Worm (Caenorhabditis elegans) whole organism, L4/young adult: ENCODE results near the gene Y70C5B.2.
"Not testable (repeated sequence)": the region's sequence is repeated elsewhere in the genome, so short reads cannot be mapped to it uniquely, and the experiment has no call there.

ENCODE experiments used
- W03F9.2 ChIP-seq: fragments of 150-350 bp; optimal IDR thresholded peaks from 2 replicates; lab custom pipeline; 2014; ENCODE audit warnings: missing biosample characterization, missing genetic modification characterization
- dao-5 ChIP-seq: sonication (generic microtip); optimal IDR thresholded peaks from 2 replicates; lab custom pipeline; 2016; ENCODE audit warnings: missing genotype, missing genetic modification characterization, moderate library complexity, missing compliant biosample characterization
- him-1 ChIP-seq: sonication (generic microtip); optimal IDR thresholded peaks from 2 replicates; lab custom pipeline; 2016; ENCODE audit warnings: missing genotype, missing genetic modification reagents, missing genetic modification characterization, missing compliant biosample characterization

The Y70C5B.2 gene

DNA sequence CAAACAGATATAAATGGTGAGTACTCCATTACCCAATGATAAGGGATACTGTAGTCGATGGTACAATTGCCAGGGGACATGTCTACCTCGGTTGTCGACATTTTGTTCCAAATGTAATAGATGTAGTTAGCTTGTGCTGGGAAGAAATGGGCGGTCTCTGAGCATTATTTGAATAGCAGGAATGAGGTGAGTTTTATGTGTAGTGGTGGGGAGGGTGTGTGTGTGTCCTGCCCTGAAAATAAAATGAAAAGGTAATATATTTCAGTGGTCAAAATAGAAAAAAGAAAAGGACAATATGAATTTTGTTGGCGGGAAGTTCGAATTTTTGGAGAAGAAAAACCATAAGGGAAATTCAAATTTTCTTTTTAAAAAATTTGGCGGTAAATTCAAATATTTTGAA lies at the start of gene Y70C5B.2:
Y70C5B.2 (minus strand) TSS at position 101 of the 400 bp plus-strand sequence.
- TF ChIP-seq dao-5 (tag; lab: Kevin White, UChicago); him-1 (tag; lab: Kevin White, UChicago); W03F9.2: not testable (repeated sequence)

DNA sequence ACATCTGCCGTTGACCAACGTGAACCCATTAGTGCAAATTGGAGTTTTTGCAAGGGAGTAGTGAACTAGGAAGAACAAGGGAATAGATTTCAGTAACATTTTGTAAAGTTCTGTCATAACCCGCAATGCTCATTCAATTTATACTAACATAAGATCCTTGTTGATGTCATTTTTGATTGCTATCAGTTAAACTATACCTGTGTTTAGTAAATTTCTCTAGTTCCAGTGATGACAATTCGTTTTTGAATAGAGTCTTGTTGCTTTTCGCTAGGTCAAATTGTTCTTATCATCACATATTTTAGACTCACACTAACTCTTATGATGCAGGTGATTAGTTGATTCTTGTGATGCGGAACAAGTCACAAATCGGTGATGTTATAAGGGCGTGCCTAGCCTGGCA lies 45.8 kb upstream of the Y70C5B.2 start, which contains the start of gene clec-9:
clec-9 (minus strand) TSS at position 101 of the 400 bp plus-strand sequence.
- TF ChIP-seq W03F9.2: no peak

DNA sequence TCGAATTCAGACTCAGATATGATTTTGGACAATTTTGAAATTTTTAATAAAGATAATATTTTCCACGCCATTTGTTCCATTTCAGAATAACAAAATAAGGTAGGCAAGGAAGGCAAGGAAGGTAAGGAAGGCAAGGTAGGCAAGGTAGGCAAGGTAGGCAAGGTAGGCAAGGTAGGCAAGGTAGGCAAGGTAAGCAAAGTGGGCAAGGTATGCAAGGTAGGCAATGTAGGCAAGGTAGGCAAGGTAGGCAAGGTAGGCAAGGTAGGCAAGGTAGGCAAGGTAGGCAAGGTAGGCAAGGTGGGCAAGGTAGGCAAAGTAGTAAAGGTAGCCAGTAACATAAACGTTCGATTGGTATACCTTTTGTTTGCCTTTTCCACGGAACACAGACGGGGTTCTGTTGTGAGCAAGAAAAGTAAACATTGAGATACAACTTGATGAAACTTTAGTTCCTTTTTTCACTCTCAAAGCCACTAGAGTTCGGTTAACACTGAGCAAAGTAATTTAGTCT lies 39.1 kb upstream of the Y70C5B.2 start, which contains the start of gene Y70C5C.1:
Y70C5C.1 (plus strand) TSS at position 458 of the 508 bp plus-strand sequence.
- TF ChIP-seq him-1 (tag; lab: Kevin White, UChicago) (no peak), dao-5 (tag; lab: Kevin White, UChicago) (no peak), W03F9.2 (no peak)

DNA sequence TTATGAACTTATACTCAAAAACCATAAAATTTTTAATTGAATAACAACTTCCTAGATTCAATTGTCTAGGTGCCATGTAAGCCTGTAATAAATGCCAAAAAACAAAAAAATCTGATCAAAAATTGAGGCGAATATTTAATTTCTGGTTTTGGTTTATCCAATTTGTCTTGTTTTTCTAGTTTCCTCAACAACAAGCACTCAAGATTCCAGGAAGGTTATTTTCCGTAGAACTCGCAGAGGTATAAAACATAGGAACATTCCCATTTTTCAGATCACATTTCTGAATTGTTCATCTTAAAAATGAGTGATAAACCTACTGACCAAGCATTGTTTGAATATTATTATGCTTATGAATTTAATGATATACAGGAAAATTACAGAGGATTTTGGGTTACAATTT lies 36.5 kb upstream of the Y70C5B.2 start, which contains the start of gene srw-41:
srw-41 (plus strand) TSS at position 301 of the 400 bp plus-strand sequence.
- no peak for TF ChIP-seq W03F9.2

DNA sequence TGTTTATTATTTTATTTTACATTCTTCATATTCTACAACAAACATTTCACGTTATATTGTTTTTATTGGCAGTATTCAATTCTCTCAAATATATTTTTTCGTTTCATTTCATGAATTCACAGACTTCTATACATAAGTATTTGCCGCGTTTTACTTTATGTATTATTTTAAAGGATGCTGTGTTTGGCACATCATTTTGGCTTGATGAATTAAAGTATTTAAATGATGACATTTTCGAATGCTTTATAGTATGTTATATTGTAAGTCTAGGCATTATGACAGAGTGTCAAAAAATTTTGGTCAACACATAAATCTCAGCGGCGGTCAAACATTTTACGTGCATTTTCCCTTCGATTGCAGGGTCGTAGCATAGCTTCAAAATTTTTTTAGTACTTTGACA lies 34.8 kb upstream of the Y70C5B.2 start:
- TF ChIP-seq him-1 (tag; lab: Kevin White, UChicago) (no peak), W03F9.2 (no peak), dao-5 (tag; lab: Kevin White, UChicago) (no peak)

DNA sequence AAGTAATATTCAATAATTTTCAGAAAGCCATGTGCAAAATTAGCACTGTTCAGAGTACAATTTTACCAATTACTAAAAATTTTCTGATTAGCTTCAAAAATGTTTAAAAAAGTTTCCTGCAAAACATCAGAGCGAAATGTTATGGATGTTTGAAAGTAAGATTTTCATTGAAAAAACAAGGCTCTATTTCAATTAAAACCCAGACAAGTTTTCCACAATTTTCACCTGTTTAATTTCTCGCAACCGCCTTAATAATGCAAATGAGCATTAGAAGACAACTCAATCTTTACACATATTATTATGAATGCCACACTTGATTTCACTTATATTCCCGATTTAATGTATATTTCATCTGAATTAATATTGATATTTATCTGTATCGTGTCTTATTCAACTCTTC lies 33.8 kb upstream of the Y70C5B.2 start, which contains the start of gene srz-101:
srz-101 (plus strand) TSS at position 301 of the 400 bp plus-strand sequence.
- TF ChIP-seq him-1 (tag; lab: Kevin White, UChicago) (no peak), W03F9.2 (no peak), dao-5 (tag; lab: Kevin White, UChicago) (no peak)

DNA sequence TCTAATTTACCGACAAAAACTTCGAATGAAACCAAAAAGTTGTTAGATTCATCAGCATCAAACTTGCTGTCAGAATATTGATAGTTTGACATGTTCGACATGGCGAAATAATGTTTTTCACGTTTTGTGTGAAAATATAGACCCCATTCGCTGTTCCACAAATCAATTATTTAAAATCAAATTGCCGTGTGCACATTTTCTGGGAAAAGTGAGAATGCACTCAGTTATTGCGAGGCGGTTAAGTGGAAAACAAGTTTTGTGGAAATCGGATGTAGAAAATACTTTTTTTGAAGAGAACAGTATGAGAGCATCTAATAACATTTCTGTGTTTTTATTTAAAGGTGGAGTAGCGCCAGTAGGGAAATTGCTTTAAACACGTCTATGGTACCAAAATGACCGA lies 33.0 kb upstream of the Y70C5B.2 start, which contains the start of gene srw-42:
srw-42 (minus strand) TSS at position 101 of the 400 bp plus-strand sequence.
- TF ChIP-seq W03F9.2: no peak
- no peak for TF ChIP-seq him-1 (tag; lab: Kevin White, UChicago)
- no peak for TF ChIP-seq dao-5 (tag; lab: Kevin White, UChicago)

DNA sequence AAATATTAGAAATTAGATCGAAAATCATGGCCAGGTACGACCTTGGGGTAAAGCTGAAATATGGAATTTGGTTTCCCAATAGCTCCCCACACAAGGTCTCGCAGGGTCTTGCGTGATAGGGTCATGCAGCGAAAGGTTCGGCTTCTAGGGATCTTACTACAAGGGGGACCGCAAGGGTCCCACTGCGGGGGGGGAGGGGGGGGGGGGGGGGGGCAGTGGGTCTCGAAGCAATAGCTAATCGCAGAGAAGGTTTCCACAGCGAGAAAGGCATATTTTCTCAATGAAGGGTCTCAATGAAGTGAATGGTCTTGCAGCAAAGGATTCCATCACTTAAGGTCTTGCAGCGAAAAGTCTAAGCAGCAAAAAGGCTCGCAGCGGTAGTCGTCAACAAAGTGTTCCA lies 32.3 kb upstream of the Y70C5B.2 start:
- TF ChIP-seq dao-5 (tag; lab: Kevin White, UChicago) (no peak), W03F9.2 (no peak), him-1 (tag; lab: Kevin White, UChicago) (no peak)

DNA sequence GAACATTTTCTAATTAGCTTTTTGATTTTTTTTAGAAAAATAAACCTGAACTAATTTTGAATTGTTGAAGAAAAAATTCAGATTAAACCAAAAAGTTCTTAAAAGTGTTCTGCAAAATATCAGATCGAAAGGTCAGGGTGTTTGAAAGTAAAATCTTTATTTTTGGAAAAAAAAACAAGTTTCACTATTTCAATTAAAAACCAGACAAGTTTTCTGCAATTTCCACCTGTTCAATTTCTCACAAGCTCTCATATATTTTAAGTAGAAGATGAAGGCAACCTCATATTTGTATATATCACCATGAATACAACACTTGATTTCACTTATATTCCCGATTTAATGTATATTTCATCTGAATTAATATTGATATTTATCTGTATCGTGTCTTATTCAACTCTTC lies 26.5 kb upstream of the Y70C5B.2 start, which contains the start of gene srz-102:
srz-102 (plus strand) TSS at position 301 of the 400 bp plus-strand sequence.
- TF ChIP-seq W03F9.2: no peak

DNA sequence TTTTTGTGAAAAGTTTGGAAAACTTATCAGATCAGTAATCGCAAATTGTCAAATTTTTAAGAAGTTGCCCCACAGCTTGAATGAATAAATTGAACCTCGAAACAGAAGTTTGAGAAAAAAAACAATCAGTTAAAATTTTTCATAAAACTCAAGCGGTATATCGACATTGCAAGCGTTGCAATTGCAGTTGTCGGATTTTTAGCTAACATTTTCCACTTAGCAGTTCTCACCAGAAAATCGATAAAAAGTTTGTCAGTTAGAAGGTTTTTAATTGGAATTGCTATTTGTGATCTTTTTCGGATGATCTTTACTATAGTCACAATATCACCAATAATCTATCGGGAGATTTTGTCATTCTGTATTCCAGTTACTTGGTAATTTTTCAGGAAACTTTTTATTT lies 25.0 kb upstream of the Y70C5B.2 start, which contains the start of gene srw-43:
srw-43 (plus strand) TSS at position 301 of the 400 bp plus-strand sequence.
- TF ChIP-seq dao-5 (tag; lab: Kevin White, UChicago): no peak

DNA sequence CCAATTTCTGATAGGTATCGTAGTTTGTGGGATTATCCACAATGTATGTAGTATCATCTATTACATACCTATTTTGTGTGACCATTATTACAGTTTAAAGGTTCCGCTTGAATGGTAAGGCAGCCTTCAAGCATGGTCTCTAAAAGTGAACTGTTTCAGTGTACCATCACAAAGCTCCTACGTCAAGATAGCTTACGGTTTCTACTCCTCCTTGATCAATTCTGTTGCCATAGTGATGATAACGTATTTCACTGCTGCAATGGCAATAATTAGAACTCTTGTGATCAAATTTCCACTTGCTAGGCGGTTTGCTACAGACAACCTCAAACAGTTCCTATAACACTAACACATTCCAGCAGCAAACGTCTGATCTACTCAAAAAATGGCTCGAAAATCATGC lies 22.6 kb upstream of the Y70C5B.2 start:
- no peak for TF ChIP-seq him-1 (tag; lab: Kevin White, UChicago)
- no peak for TF ChIP-seq dao-5 (tag; lab: Kevin White, UChicago)
- TF ChIP-seq W03F9.2: no peak

DNA sequence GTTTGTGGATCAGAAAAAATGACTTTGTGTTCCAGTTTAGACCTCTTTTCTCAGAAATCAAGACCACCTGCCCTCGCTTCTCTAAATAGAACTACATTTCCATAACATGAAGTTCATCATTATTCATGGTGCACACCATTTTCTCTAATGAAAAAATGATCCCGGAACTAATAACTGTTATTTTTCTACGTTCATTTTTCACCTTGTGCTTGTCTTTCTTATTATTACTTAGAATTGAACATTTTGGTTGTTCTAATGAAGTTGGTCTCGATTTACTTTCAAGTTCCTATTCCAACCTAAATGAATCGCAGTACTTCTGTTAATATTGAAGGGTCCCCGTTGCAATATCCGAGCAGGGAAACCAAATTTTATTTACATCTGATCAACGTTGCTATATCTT lies 22.2 kb upstream of the Y70C5B.2 start, which contains the start of gene srw-36:
srw-36 (plus strand) TSS at position 301 of the 400 bp plus-strand sequence.
- TF ChIP-seq dao-5 (tag; lab: Kevin White, UChicago) (no peak), him-1 (tag; lab: Kevin White, UChicago) (no peak), W03F9.2 (no peak)

DNA sequence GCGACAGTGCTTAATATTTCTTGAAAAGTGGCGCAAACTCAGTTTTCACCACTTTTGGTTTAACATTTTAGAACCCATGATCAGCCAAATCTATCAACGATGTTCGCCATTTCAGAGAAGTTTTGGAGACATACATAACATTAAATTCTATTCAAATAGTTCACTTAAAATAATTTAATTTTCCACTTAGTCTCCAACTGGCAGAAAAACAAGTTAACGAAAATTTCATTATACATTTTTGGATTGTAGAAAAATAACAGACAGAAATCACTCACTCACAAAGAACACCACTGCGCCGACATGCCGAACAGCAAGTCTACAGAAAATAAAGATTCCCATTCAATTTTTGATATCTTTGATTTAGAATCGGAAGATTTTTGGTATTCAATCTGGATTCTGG lies 19.3 kb upstream of the Y70C5B.2 start, which contains the start of gene srw-44:
srw-44 (plus strand) TSS at position 301 of the 400 bp plus-strand sequence.
- TF ChIP-seq him-1 (tag; lab: Kevin White, UChicago) (no peak), dao-5 (tag; lab: Kevin White, UChicago) (no peak), W03F9.2 (no peak)

DNA sequence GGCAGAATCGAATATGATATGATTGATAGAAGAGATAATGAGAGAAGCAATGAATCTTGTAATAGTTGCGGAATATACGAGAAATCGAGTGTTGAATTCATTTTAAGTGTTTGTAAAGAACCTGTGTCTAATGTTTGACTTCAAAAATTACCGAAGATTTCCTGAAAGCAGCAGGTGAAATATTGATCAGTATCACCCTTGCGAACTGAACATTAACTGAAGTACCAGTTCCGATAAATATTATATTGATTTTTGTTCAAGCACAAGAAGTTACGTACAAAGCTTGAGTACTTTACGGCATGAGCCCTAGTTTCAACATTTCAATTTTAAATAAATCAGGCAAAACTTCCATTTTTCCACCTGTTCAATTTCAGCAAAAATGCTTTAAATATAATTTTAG lies 18.5 kb upstream of the Y70C5B.2 start, which contains the start of gene srz-103:
srz-103 (minus strand) TSS at position 101 of the 400 bp plus-strand sequence.
- TF ChIP-seq dao-5 (tag; lab: Kevin White, UChicago) (no peak), W03F9.2 (no peak), him-1 (tag; lab: Kevin White, UChicago) (no peak)

DNA sequence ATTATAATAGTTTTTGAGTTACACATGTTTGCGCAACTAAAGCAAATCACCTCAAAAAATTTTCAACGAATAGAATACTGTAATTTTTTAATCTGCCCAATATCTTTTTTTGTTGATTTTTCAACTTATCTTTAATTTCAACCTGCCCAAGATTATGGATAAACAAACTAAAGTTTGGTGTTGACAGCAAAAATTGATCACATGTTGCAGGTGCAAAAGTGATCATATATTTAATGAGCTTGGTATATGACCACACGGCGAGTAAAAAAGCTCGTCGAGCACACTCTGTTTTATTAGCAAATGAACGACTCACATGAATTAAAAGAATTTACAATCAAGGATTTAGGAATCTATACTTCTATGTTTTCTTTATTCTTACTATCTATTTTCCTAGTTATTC lies 14.8 kb upstream of the Y70C5B.2 start, which contains the start of gene srz-1:
srz-1 (plus strand) TSS at position 301 of the 400 bp plus-strand sequence.
- TF ChIP-seq W03F9.2 (no peak), dao-5 (tag; lab: Kevin White, UChicago) (no peak), him-1 (tag; lab: Kevin White, UChicago) (no peak)
